Worm (Caenorhabditis elegans): Measurements from ENCODE around the gene fbxa-48.

Gene fbxa-48

DNA sequence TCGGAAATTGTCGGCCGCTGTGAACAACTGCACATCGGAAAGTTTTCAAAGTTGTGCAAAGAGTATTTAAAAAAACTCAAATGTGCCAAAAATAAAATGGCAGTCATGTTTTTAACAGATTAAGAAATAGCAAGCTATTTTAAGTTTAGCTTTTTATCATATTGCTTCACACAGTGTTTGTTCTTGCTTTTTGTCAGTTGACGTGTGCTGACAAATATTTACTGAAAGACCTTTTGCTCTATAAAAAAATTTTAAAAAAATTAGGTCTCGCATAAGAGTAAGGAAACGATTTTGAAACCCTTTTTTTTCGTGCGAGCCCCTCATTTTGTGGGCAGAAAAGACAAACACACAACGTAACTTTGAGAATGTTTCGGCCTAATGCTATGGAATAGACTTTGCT lies 16.5 kb downstream of the fbxa-48 start, which contains the start of gene fbxa-71:
TSS of gene fbxa-71 (plus strand) at position 301 of the 400 bp plus-strand sequence.
- no peak for TF ChIP-seq snpc-4 (tag; optimal IDR thresholded peaks at IDR 0.05)
- TF ChIP-seq C34F6.9 (tag; optimal IDR thresholded peaks at IDR 0.05), result no peak

DNA sequence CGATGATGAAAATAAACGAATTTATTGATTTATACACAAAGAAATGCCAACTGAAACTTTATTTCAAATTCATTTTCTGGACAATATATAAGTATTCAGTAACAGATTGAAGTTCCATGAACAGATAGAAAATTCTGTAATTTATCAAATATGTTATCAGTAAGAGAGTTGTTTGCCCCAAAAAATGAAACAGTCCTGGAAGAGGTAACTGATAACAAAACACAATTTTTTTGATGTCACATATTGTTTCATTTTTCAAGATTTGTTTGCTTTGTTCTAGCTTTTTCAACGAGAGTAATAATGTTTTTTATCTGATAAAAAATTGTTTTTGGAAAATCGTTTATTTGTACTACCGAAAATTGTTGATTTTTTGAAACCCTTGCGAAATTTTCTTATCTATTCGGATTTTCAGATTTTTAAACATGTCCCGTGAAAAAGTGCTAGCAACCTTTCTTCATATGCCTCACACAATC lies 18.9 kb downstream of the fbxa-48 start, which contains the start of gene fbxa-73:
TSS of gene fbxa-73 (plus strand) at position 423 of the 473 bp plus-strand sequence.
- TF ChIP-seq unc-55 (GFP tag; optimal IDR thresholded peaks at IDR 0.05) (no peak), nhr-11 (tag; optimal IDR thresholded peaks at IDR 0.05) (no peak), lin-39 (tag; optimal IDR thresholded peaks at IDR 0.05) (no peak), ama-1 (optimal IDR thresholded peaks at IDR 0.05) (no peak), elt-1 (tag; optimal IDR thresholded peaks at IDR 0.05) (no peak), elt-3 (tag; optimal IDR thresholded peaks at IDR 0.05) (no peak)

DNA sequence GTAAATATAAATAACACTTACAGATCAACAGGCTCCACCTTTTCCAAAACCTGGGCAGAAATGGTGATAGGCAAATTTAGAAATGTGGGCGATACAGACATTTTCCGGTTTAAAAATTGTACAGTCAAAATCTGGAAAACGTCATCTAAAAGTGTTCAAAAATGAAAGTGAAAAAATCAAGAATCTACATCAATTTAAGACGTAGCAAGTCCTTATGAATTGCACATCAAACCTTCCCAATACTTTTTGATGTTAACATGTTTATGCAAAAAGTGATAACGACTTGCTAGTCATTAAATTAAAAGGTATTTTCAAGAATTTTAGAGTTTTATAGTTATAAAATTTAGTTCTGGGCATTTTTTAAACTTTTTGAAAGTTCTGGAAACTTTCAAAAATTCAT lies 20.6 kb downstream of the fbxa-48 start, which contains the start of gene fbxa-7:
TSS of gene fbxa-7 (minus strand) at position 101 of the 400 bp plus-strand sequence.
- TF ChIP-seq nhr-129 (tag; optimal IDR thresholded peaks at IDR 0.05) (no peak), sem-4 (tag; optimal IDR thresholded peaks at IDR 0.05) (no peak), alr-1 (tag; optimal IDR thresholded peaks at IDR 0.05) (no peak), egl-27 (tag; optimal IDR thresholded peaks at IDR 0.05) (no peak), gmeb-1 (tag; optimal IDR thresholded peaks at IDR 0.05) (no peak), nhr-25 (tag; optimal IDR thresholded peaks at IDR 0.05) (no peak), nhr-12 (tag; optimal IDR thresholded peaks at IDR 0.05) (no peak), zag-1 (tag; optimal IDR thresholded peaks at IDR 0.05) (no peak), C34F6.9 (tag; optimal IDR thresholded peaks at IDR 0.05) (no peak), Y55F3AM.14 (GFP tag; optimal IDR thresholded peaks at IDR 0.05) (no peak), nhr-21 (tag; optimal IDR thresholded peaks at IDR 0.05) (no peak)

DNA sequence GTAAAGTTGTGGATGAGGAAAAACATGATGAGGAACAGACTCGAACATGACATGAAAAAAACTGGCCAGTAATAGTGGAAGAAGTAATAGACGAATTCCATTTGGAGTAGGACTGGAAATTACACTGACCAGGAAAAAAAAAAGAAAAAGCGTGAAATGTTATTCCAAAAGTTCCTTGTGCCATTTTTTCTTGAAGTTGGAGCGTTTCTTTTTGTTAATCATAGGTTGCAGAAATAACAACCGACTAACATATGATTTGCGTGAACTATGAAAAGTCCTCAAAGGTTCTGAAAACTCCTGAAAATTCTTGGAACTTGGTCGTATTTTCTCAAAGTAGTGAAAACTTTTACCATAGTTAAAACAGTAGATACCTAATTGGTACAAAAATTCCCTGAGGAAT lies 26.2 kb downstream of the fbxa-48 start, which contains the start of gene srd-67:
TSS of gene srd-67 (minus strand) at position 101 of the 400 bp plus-strand sequence.
- TF ChIP-seq nhr-21 (tag; optimal IDR thresholded peaks at IDR 0.05), result no peak
- TF ChIP-seq unc-62 (GFP tag; optimal IDR thresholded peaks at IDR 0.05), result no peak
- TF ChIP-seq nhr-237 (tag; optimal IDR thresholded peaks at IDR 0.05), result no peak
- TF ChIP-seq elt-3 (tag; optimal IDR thresholded peaks at IDR 0.05), result no peak
- TF ChIP-seq nhr-77 (tag; optimal IDR thresholded peaks at IDR 0.05), result no peak
- no peak for TF ChIP-seq ama-1 (optimal IDR thresholded peaks at IDR 0.05)
- no peak for TF ChIP-seq zag-1 (tag; optimal IDR thresholded peaks at IDR 0.05)
- TF ChIP-seq sma-3 (GFP tag; optimal IDR thresholded peaks at IDR 0.05), result no peak
- TF ChIP-seq C34F6.9 (tag; optimal IDR thresholded peaks at IDR 0.05), result no peak
- TF ChIP-seq fos-1 (tag; optimal IDR thresholded peaks at IDR 0.05), result no peak
- no peak for TF ChIP-seq gmeb-1 (tag; optimal IDR thresholded peaks at IDR 0.05)
- TF ChIP-seq sma-9 (GFP tag; optimal IDR thresholded peaks at IDR 0.05), result no peak
- no peak for TF ChIP-seq sma-9 (tag; optimal IDR thresholded peaks at IDR 0.05)
- TF ChIP-seq nhr-23 (tag; optimal IDR thresholded peaks at IDR 0.05), result no peak
- TF ChIP-seq lin-39 (tag; optimal IDR thresholded peaks at IDR 0.05), result no peak
- no peak for TF ChIP-seq nhr-25 (tag; optimal IDR thresholded peaks at IDR 0.05)
- no peak for TF ChIP-seq ceh-16 (tag; optimal IDR thresholded peaks at IDR 0.05)

DNA sequence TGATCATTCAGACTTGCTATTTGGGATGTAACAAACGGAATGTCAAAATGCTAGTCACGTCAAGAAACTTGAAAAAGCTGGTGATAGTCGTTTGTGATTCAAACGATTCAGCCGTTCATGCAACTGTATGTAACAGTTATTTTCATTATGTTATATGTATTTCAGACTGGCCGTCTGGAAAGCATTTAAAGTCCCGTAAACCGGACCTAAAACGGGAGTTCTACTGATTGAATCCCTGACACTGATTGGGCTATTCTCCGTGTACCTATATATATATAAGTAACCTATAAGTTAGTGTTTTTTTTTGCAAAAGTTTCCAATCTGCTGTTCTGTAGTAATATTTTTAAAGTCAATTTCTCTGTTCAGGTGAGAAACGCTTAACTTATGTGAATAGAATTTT lies 28.4 kb downstream of the fbxa-48 start:
- no peak for TF ChIP-seq mdl-1 (tag; optimal IDR thresholded peaks at IDR 0.05)
- TF ChIP-seq crh-2 (tag; optimal IDR thresholded peaks at IDR 0.05), result no peak
- no peak for TF ChIP-seq unc-39 (tag; optimal IDR thresholded peaks at IDR 0.05)
- TF ChIP-seq egl-27 (tag; optimal IDR thresholded peaks at IDR 0.05), result no peak
- TF ChIP-seq ztf-4 (tag; optimal IDR thresholded peaks at IDR 0.05), result no peak
- no peak for TF ChIP-seq elt-1 (tag; optimal IDR thresholded peaks at IDR 0.05)
- TF ChIP-seq mbf-1 (tag; optimal IDR thresholded peaks at IDR 0.05), result no peak
- TF ChIP-seq ama-1 (optimal IDR thresholded peaks at IDR 0.05), result no peak
- TF ChIP-seq Y55F3AM.14 (GFP tag; optimal IDR thresholded peaks at IDR 0.05), result no peak
- no peak for TF ChIP-seq aly-2 (tag; optimal IDR thresholded peaks at IDR 0.05)
- TF ChIP-seq nhr-21 (tag; optimal IDR thresholded peaks at IDR 0.05), result no peak
- no peak for TF ChIP-seq lsy-2 (tag; optimal IDR thresholded peaks at IDR 0.05)
- TF ChIP-seq alr-1 (tag; optimal IDR thresholded peaks at IDR 0.05), result no peak
- no peak for TF ChIP-seq unc-55 (GFP tag; optimal IDR thresholded peaks at IDR 0.05)
- TF ChIP-seq F13H6.1 (tag; optimal IDR thresholded peaks at IDR 0.05), result no peak
- TF ChIP-seq ceh-82 (tag; optimal IDR thresholded peaks at IDR 0.05), result no peak
- TF ChIP-seq nhr-23 (tag; optimal IDR thresholded peaks at IDR 0.05), result no peak
- no peak for TF ChIP-seq nhr-77 (tag; optimal IDR thresholded peaks at IDR 0.05)
- no peak for TF ChIP-seq ZK546.5 (tag; optimal IDR thresholded peaks at IDR 0.05)

All from whole organism, L2 larva.